Fruit fly (Drosophila melanogaster) whole organism, embryonic: ENCODE measurements around the gene CG5386.

Experiments
- ATbp ChIP-seq: fragments of 200-800 bp; sonication (Bioruptor generic); optimal IDR thresholded peaks from 2 replicates; lab custom pipeline; 2017; ENCODE audit warnings: missing biosample characterization, mild to moderate bottlenecking, missing genetic modification characterization, missing genetic modification reagents
- Ada2b ChIP-seq: fragments of 200-800 bp; sonication (Bioruptor generic); IDR thresholded peaks from 2 replicates; pipeline ENCODE4 v1.3.6; 2022; ENCODE audit warnings: missing biosample characterization, missing genetic modification characterization
- BtbVII ChIP-seq: fragments of 200-800 bp; sonication (Bioruptor generic); optimal IDR thresholded peaks from 3 replicates; lab custom pipeline; 2017; ENCODE audit warnings: missing biosample characterization, mild to moderate bottlenecking, missing genetic modification characterization
- CG10321 ChIP-seq: fragments of 200-800 bp; sonication (Bioruptor generic); IDR thresholded peaks from 2 replicates; pipeline ENCODE4 v1.3.6; 2022; ENCODE audit warnings: missing biosample characterization, missing genetic modification characterization
- CG10543 ChIP-seq: fragments of 200-800 bp; sonication (Bioruptor generic); optimal IDR thresholded peaks from 3 replicates; lab custom pipeline; 2017; ENCODE audit warnings: missing biosample characterization, mild to moderate bottlenecking, missing genetic modification characterization, moderate library complexity
- CG11093 ChIP-seq: fragments of 200-800 bp; sonication (Bioruptor generic); IDR thresholded peaks from 3 replicates; pipeline ENCODE4 v1.3.6; 2022; ENCODE audit warnings: missing biosample characterization, missing genetic modification characterization
- CG11247 ChIP-seq: fragments of 200-800 bp; sonication (Bioruptor generic); IDR thresholded peaks from 2 replicates; pipeline ENCODE4 v1.3.6; 2022; ENCODE audit warnings: missing biosample characterization, missing genetic modification characterization
- CG12155 ChIP-seq: fragments of 200-800 bp; sonication (Bioruptor generic); optimal IDR thresholded peaks from 3 replicates; lab custom pipeline; 2016; ENCODE audit warnings: missing biosample characterization, missing genetic modification characterization
- CG14014 ChIP-seq: fragments of 200-800 bp; sonication (Bioruptor generic); IDR thresholded peaks from 2 replicates; pipeline ENCODE4 v1.3.6; 2022; ENCODE audit warnings: missing biosample characterization, missing genetic modification characterization
- CG14860 ChIP-seq: fragments of 200-800 bp; sonication (Bioruptor generic); IDR thresholded peaks from 3 replicates; pipeline ENCODE4 v1.3.6; 2022; ENCODE audit warnings: missing biosample characterization, missing genetic modification characterization; ENCODE audit not compliant: partially characterized antibody
- CG15514 ChIP-seq: fragments of 200-800 bp; sonication (Bioruptor generic); optimal IDR thresholded peaks from 3 replicates; lab custom pipeline; 2017; ENCODE audit warnings: missing biosample characterization, missing genetic modification characterization, mild to moderate bottlenecking, moderate library complexity, missing genetic modification reagents
- CG1603 ChIP-seq: fragments of 200-800 bp; sonication (Bioruptor generic); optimal IDR thresholded peaks from 2 replicates; lab custom pipeline; 2019; ENCODE audit warnings: missing biosample characterization, mild to moderate bottlenecking, missing genetic modification characterization, moderate library complexity
- CG16779 ChIP-seq: fragments of 200-800 bp; sonication (Bioruptor generic); IDR thresholded peaks from 2 replicates; pipeline ENCODE4 v1.3.6; 2022; ENCODE audit warnings: missing biosample characterization, missing genetic modification characterization
- CG17186 ChIP-seq: fragments of 200-800 bp; sonication (Bioruptor generic); optimal IDR thresholded peaks from 3 replicates; lab custom pipeline; 2017; ENCODE audit warnings: missing biosample characterization, missing genetic modification reagents, missing genetic modification characterization
- CG17328 ChIP-seq: fragments of 200-800 bp; sonication (Bioruptor generic); IDR thresholded peaks from 2 replicates; pipeline ENCODE4 v1.3.6; 2022; ENCODE audit warnings: missing biosample characterization, missing genetic modification characterization
- CG17361 ChIP-seq: fragments of 200-800 bp; sonication (Bioruptor generic); IDR thresholded peaks from 3 replicates; pipeline ENCODE4 v1.3.6; 2022; ENCODE audit warnings: missing biosample characterization, missing genetic modification characterization
- CG2129 ChIP-seq: fragments of 200-800 bp; sonication (Bioruptor generic); IDR thresholded peaks from 2 replicates; pipeline ENCODE4 v1.3.6; 2022; ENCODE audit warnings: missing biosample characterization, missing genetic modification characterization; ENCODE audit not compliant: partially characterized antibody
- CG32767 ChIP-seq: fragments of 200-800 bp; sonication (Bioruptor generic); IDR thresholded peaks from 2 replicates; pipeline ENCODE4 v1.3.6; 2022; ENCODE audit warnings: missing biosample characterization, missing genetic modification characterization
- CG3281 ChIP-seq: fragments of 200-800 bp; sonication (Bioruptor generic); optimal IDR thresholded peaks from 3 replicates; lab custom pipeline; 2017; ENCODE audit warnings: missing biosample characterization, mild to moderate bottlenecking, missing genetic modification characterization
- CG43689 ChIP-seq: fragments of 200-800 bp; sonication (Bioruptor generic); IDR thresholded peaks from 2 replicates; pipeline ENCODE4 v1.3.6; 2022; ENCODE audit warnings: missing biosample characterization, missing genetic modification characterization
- CG4730 ChIP-seq: fragments of 200-800 bp; sonication (Bioruptor generic); IDR thresholded peaks from 2 replicates; pipeline ENCODE4 v1.3.6; 2022; ENCODE audit warnings: missing biosample characterization, missing genetic modification characterization
- CG5180 ChIP-seq: fragments of 200-800 bp; sonication (Bioruptor generic); optimal IDR thresholded peaks from 3 replicates; lab custom pipeline; 2017; ENCODE audit warnings: missing biosample characterization, missing genetic modification characterization, mild to moderate bottlenecking, moderate library complexity, missing genetic modification reagents
- CG7839 ChIP-seq: fragments of 200-800 bp; sonication (Bioruptor generic); optimal IDR thresholded peaks from 3 replicates; lab custom pipeline; 2018; ENCODE audit warnings: missing biosample characterization, mild to moderate bottlenecking, missing genetic modification characterization, moderate library complexity
- CG9437 ChIP-seq: fragments of 200-800 bp; sonication (Bioruptor generic); optimal IDR thresholded peaks from 2 replicates; lab custom pipeline; 2018; ENCODE audit warnings: missing biosample characterization, mild to moderate bottlenecking, missing genetic modification characterization
- Chrac-16 ChIP-seq: fragments of 200-800 bp; sonication (Bioruptor generic); optimal IDR thresholded peaks from 3 replicates; lab custom pipeline; 2016; ENCODE audit warnings: missing biosample characterization, missing genetic modification characterization
- D19B ChIP-seq: fragments of 200-800 bp; sonication (Bioruptor generic); optimal IDR thresholded peaks from 2 replicates; lab custom pipeline; 2017; ENCODE audit warnings: missing biosample characterization, mild to moderate bottlenecking, missing genetic modification characterization
- Dref ChIP-seq: fragments of 200-800 bp; sonication (Bioruptor generic); IDR thresholded peaks from 2 replicates; pipeline ENCODE4 v1.3.6; 2022; ENCODE audit warnings: missing biosample characterization, missing genetic modification characterization
- Gsc ChIP-seq: fragments of 200-800 bp; sonication (Bioruptor generic); IDR thresholded peaks from 2 replicates; pipeline ENCODE4 v1.3.6; 2022; ENCODE audit warnings: missing biosample characterization, missing genetic modification characterization
- Meics ChIP-seq: fragments of 200-800 bp; sonication (Bioruptor generic); optimal IDR thresholded peaks from 2 replicates; lab custom pipeline; 2017; ENCODE audit warnings: missing biosample characterization, mild to moderate bottlenecking, missing genetic modification characterization
- Side ChIP-seq: fragments of 200-800 bp; sonication (Bioruptor generic); optimal IDR thresholded peaks from 2 replicates; lab custom pipeline; 2016; ENCODE audit warnings: missing biosample characterization, missing genetic modification characterization
- bab2 ChIP-seq: fragments of 200-800 bp; sonication (Bioruptor generic); optimal IDR thresholded peaks from 2 replicates; lab custom pipeline; 2016; ENCODE audit warnings: missing biosample characterization, missing genetic modification characterization
- bcd ChIP-seq: fragments of 200-800 bp; sonication (Bioruptor generic); optimal IDR thresholded peaks from 2 replicates; lab custom pipeline; 2017; ENCODE audit warnings: missing biosample characterization, mild to moderate bottlenecking, missing genetic modification characterization
- btn ChIP-seq: fragments of 200-800 bp; sonication (Bioruptor generic); optimal IDR thresholded peaks from 2 replicates; lab custom pipeline; 2016; ENCODE audit warnings: missing biosample characterization, missing genetic modification characterization
- caup ChIP-seq: fragments of 200-800 bp; sonication (Bioruptor generic); optimal IDR thresholded peaks from 3 replicates; lab custom pipeline; 2017; ENCODE audit warnings: missing biosample characterization, mild to moderate bottlenecking, missing genetic modification characterization, moderate library complexity; ENCODE audit not compliant: severe bottlenecking
- croc ChIP-seq: fragments of 200-800 bp; sonication (Bioruptor generic); conservative IDR thresholded peaks from 3 replicates; pipeline ENCODE4 v1.3.6; 2022; ENCODE audit warnings: missing biosample characterization, missing genetic modification characterization
- cwo ChIP-seq: fragments of 200-800 bp; sonication (Bioruptor generic); optimal IDR thresholded peaks from 3 replicates; lab custom pipeline; 2017; ENCODE audit warnings: missing biosample characterization, missing genetic modification characterization, mild to moderate bottlenecking, moderate library complexity, missing genetic modification reagents
- danr ChIP-seq: fragments of 200-800 bp; sonication (Bioruptor generic); IDR thresholded peaks from 2 replicates; pipeline ENCODE4 v1.3.6; 2022; ENCODE audit warnings: missing biosample characterization, missing genetic modification characterization
- dati ChIP-seq: fragments of 200-800 bp; sonication (Bioruptor generic); IDR thresholded peaks from 2 replicates; pipeline ENCODE4 v1.3.6; 2022; ENCODE audit warnings: missing biosample characterization, missing genetic modification characterization
- en ChIP-seq: fragments of 200-800 bp; sonication (Bioruptor generic); optimal IDR thresholded peaks from 2 replicates; lab custom pipeline; 2016; ENCODE audit warnings: missing biosample characterization, missing genetic modification characterization
- ewg ChIP-seq: fragments of 200-800 bp; sonication (Bioruptor generic); optimal IDR thresholded peaks from 3 replicates; lab custom pipeline; 2017; ENCODE audit warnings: mild to moderate bottlenecking, missing biosample characterization, missing genetic modification reagents, missing genetic modification characterization
- gro ChIP-seq: fragments of 200-800 bp; sonication (Bioruptor generic); optimal IDR thresholded peaks from 2 replicates; lab custom pipeline; 2016; ENCODE audit warnings: missing biosample characterization, missing genetic modification characterization
- scrt ChIP-seq: fragments of 200-800 bp; sonication (Bioruptor generic); optimal IDR thresholded peaks from 2 replicates; lab custom pipeline; 2018; ENCODE audit warnings: missing biosample characterization, mild to moderate bottlenecking, missing genetic modification characterization, moderate library complexity
- sens ChIP-seq: fragments of 200-800 bp; sonication (Bioruptor generic); peaks from one replicate; lab custom pipeline; 2016; ENCODE audit warnings: missing biosample characterization, missing genetic modification characterization
- slbo ChIP-seq: fragments of 200-800 bp; sonication (Bioruptor generic); IDR thresholded peaks from 2 replicates; pipeline ENCODE4 v1.3.6; 2022; ENCODE audit warnings: missing biosample characterization, missing genetic modification characterization
- tin ChIP-seq: fragments of 200-800 bp; sonication (Bioruptor generic); optimal IDR thresholded peaks from 3 replicates; lab custom pipeline; 2016; ENCODE audit warnings: missing biosample characterization, missing genetic modification characterization
- tio ChIP-seq: fragments of 200-800 bp; sonication (Bioruptor generic); optimal IDR thresholded peaks from 2 replicates; lab custom pipeline; 2017; ENCODE audit warnings: missing biosample characterization, missing genetic modification characterization, inconsistent platforms
- trh ChIP-seq: fragments of 200-800 bp; sonication (Bioruptor generic); optimal IDR thresholded peaks from 2 replicates; lab custom pipeline; 2016; ENCODE audit warnings: missing biosample characterization, missing genetic modification characterization
- tup ChIP-seq: fragments of 200-800 bp; sonication (Bioruptor generic); optimal IDR thresholded peaks from 2 replicates; lab custom pipeline; 2016; ENCODE audit warnings: missing biosample characterization, mild to moderate bottlenecking, missing genetic modification characterization, moderate library complexity
- zf30C ChIP-seq: fragments of 200-800 bp; sonication (Bioruptor generic); optimal IDR thresholded peaks from 3 replicates; lab custom pipeline; 2018; ENCODE audit warnings: missing biosample characterization, mild to moderate bottlenecking, missing genetic modification characterization

Gene CG5386

DNA sequence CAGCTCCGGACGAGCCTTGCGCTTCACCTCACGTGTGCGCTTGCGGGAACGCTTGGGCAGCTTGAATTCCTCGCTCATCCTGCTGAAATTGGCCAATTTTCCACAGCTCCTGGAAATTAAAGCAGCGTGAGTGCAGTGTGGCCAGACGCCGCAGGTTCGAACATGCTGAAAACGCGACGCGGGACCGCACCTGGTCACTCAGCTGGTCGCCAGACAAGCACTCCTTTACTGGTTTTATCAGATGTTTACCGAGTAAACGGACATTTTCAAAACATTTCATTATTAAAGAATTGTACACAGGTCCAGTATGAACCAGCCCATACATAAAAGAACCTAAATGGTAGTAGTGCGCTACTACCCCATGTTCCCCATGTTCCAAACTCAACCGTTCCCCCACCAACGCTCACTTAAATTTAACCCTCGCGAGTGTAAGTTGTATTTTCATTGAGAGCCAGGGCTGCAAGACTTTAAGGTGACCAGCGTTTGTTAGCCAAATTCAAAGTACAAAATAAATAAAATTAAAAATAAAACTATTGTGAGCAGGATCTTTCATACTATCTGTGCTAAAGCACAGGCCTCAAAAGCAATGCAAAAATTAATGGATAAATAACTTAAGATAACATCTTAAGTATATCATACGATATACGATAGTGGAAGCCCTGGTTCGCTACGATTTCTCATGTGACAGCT, 20.3 kb upstream of the CG5386 start, which contains the start of the genes JMJD6, CG7071 and Muted (continued):
- TF ChIP-seq Chrac-16 (GFP tag; lab: Kevin White, UChicago) (peak; percentile 92), Meics (GFP tag; lab: Kevin White, UChicago) (peak; percentile 90), CG7839 (tag; lab: Kevin White, UChicago) (peak; percentile 85), scrt (GFP tag; lab: Kevin White, UChicago) (peak; percentile 80), CG11093 (peak; percentile 85; the same call in 1 of the 3 replicates), CG43689 (GFP tag; lab: Robert Waterston, UW) (no peak; the same call in 1 of the 2 replicates), tio (GFP tag; lab: Kevin White, UChicago) (peak; percentile 86), CG17186 (peak; percentile 60), bcd (GFP tag; lab: Kevin White, UChicago) (peak; percentile 90), CG1603 (tag; lab: Kevin White, UChicago) (peak; percentile 82), CG11247 (GFP tag; lab: Robert Waterston, UW) (peak; percentile 91), sens (peak; percentile 97), CG17361 (peak; percentile 91), CG5180 (GFP tag; lab: Kevin White, UChicago) (peak; percentile 66), tup (GFP tag; lab: Kevin White, UChicago) (peak; percentile 86), CG16779 (GFP tag; lab: Robert Waterston, UW) (peak; percentile 79), danr (GFP tag; lab: Robert Waterston, UW) (peak; percentile 84), CG2129 (peak; percentile 79), Side (peak; percentile 79), D19B (GFP tag; lab: Kevin White, UChicago) (peak; percentile 76), CG3281 (GFP tag; lab: Kevin White, UChicago) (peak; percentile 92), CG17328 (GFP tag; lab: Robert Waterston, UW) (peak; percentile 88), CG10321 (GFP tag; lab: Robert Waterston, UW) (peak; percentile 40; the same call in 1 of the 2 replicates), zf30C (GFP tag; lab: Kevin White, UChicago) (peak; percentile 9), CG9437 (GFP tag; lab: Kevin White, UChicago) (peak; percentile 79), btn (GFP tag; lab: Kevin White, UChicago) (peak; percentile 15), caup (GFP tag; lab: Kevin White, UChicago) (peak; percentile 89), croc (GFP tag; lab: Robert Waterston, UW) (peak; percentile 86), ewg (peak; percentile 80), trh (GFP tag; lab: Kevin White, UChicago) (peak; percentile 54), CG32767 (peak; percentile 83; the same call in 1 of the 2 replicates), Ada2b (GFP tag; lab: Robert Waterston, UW) (peak; percentile 89), ATbp (GFP tag; lab: Kevin White, UChicago) (peak; percentile 73), tin (GFP tag; lab: Kevin White, UChicago) (peak; percentile 96), bab2 (GFP tag; lab: Kevin White, UChicago) (peak; percentile 89), cwo (GFP tag; lab: Kevin White, UChicago) (peak; percentile 77), Dref (peak; percentile 43), en (GFP tag; lab: Kevin White, UChicago) (peak; percentile 73), BtbVII (GFP tag; lab: Kevin White, UChicago) (peak; percentile 85), Gsc (GFP tag; lab: Robert Waterston, UW) (peak; percentile 79), gro (GFP tag; lab: Kevin White, UChicago) (peak; percentile 93), CG14014 (GFP tag; lab: Robert Waterston, UW) (peak; percentile 92), CG4730 (peak; percentile 87), dati (GFP tag; lab: Robert Waterston, UW) (peak; percentile 87), slbo (GFP tag; lab: Robert Waterston, UW) (peak; percentile 97), CG12155 (GFP tag; lab: Kevin White, UChicago) (peak; percentile 93), CG15514 (GFP tag; lab: Kevin White, UChicago) (peak; percentile 92), CG14860 (peak; percentile 58; the same call in 1 of the 3 replicates), CG10543 (GFP tag; lab: Kevin White, UChicago) (peak; percentile 94)
